Worm (Caenorhabditis elegans): ENCODE results near the gene gfl-1.

gfl-1 gene

DNA sequence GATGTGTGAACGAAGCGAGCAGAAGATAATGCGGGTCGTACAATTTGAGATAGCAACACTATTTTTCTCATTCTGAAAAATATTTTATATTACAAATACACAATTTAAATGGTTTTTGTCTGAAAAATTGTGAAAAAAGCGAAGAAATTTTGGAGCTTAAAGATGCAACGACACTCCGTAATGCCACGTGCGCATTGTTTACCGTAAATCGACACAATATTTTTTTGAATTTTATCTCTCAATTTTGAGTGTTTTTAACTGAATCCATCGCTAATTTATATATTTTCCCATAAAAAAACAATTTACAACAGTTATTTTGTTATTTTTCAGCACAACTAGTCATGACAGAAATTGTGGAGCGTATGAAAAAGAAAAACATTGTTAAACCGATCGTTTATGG lies at the start of gene gfl-1, which contains the start of gene M04B2.4:
Gene gfl-1 (plus strand): TSS at position 331 of the 400 bp plus-strand sequence.
Gene M04B2.4 (minus strand): TSS at position 72 of the 400 bp plus-strand sequence.
- TF ChIP-seq dpl-1 (GFP tag; optimal IDR thresholded peaks at IDR 0.05) (peak; percentile 56), snpc-4 (tag; optimal IDR thresholded peaks at IDR 0.05) (no peak), Y105C5A.15 (GFP tag; IDR thresholded peaks at IDR 0.05) (no peak), D1046.2 (GFP tag; IDR thresholded peaks at IDR 0.05) (no peak), lsy-2 (tag; optimal IDR thresholded peaks at IDR 0.05) (peak in 1 of 2 experiments; percentile 55), unc-39 (tag; optimal IDR thresholded peaks at IDR 0.05) (no peak), ceh-62 (tag; optimal IDR thresholded peaks at IDR 0.05) (no peak), lim-7 (GFP tag; IDR thresholded peaks at IDR 0.05) (no peak), F26F4.8 (GFP tag; conservative IDR thresholded peaks at IDR 0.05) (no peak), fos-1 (tag; optimal IDR thresholded peaks at IDR 0.05) (no peak), daf-19 (GFP tag; conservative IDR thresholded peaks at IDR 0.05) (no peak), dmd-9 (GFP tag; IDR thresholded peaks at IDR 0.05) (no peak), nhr-48 (tag; optimal IDR thresholded peaks at IDR 0.05) (no peak), spr-3 (GFP tag; optimal IDR thresholded peaks at IDR 0.05) (no peak), unc-130 (GFP tag; optimal IDR thresholded peaks at IDR 0.05) (no peak), lin-39 (tag; optimal IDR thresholded peaks at IDR 0.05) (no peak), daf-12 (tag; optimal IDR thresholded peaks at IDR 0.05) (no peak), R02D3.7 (tag; optimal IDR thresholded peaks at IDR 0.05) (peak; percentile 74), nhr-10 (tag; optimal IDR thresholded peaks at IDR 0.05) (no peak), pha-4 (GFP tag; IDR thresholded peaks at IDR 0.05) (no peak), pha-4 (tag; optimal IDR thresholded peaks at IDR 0.05) (no peak), lin-1 (GFP tag; IDR thresholded peaks at IDR 0.05) (no peak), ztf-7 (tag; optimal IDR thresholded peaks at IDR 0.05) (peak; percentile 28), hif-1 (tag; optimal IDR thresholded peaks at IDR 0.05) (no peak), lin-13 (GFP tag; optimal IDR thresholded peaks at IDR 0.05) (no peak), Y48G9A.11 (GFP tag; IDR thresholded peaks at IDR 0.05) (peak; percentile 89), T20F7.1 (GFP tag; optimal IDR thresholded peaks at IDR 0.05) (peak; percentile 96), tag-97 (GFP tag; IDR thresholded peaks at IDR 0.05) (no peak), duxl-1 (tag; optimal IDR thresholded peaks at IDR 0.05; ENCODE audit: poor library complexity) (no peak), hmg-1.1 (GFP tag; IDR thresholded peaks at IDR 0.05) (no peak)

- TF ChIP-seq unc-62 (GFP tag; optimal IDR thresholded peaks at IDR 0.05 in 1 of 2), result peak in 1 of 2 experiments; percentile 87
- TF ChIP-seq unc-62 (tag; optimal IDR thresholded peaks at IDR 0.05), result no peak
- no peak for TF ChIP-seq ceh-82 (tag; optimal IDR thresholded peaks at IDR 0.05)
Observed at ce11 chrIV:11472023-11472422, 49.1 kb upstream of the gfl-1 start.

DNA sequence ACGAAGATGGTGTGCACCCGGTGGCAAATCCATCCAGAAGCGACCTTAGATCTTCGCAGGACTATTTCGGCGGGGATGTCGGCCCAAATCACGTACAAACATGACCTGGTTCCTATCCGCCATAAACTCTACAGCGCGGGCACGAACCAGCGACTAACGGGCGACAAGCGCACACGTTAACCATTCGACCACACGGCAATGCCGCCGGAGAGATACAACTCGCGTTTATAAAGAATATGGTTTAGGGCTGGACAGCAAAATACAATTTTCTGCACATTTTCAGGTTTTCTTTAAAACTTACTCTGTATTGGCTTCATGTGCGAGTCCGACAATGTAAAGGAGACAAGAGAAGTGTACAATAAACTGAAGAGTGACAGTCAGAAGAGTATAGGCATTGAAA lies 47.0 kb upstream of the gfl-1 start:
- TF ChIP-seq tag-97 (GFP tag; IDR thresholded peaks at IDR 0.05), result 0 out of 2 replicates have a peak, but pooled peaks have one; percentile 72
- TF ChIP-seq dmd-9 (GFP tag; IDR thresholded peaks at IDR 0.05), result peak; percentile 89
- peak; percentile 87 for TF ChIP-seq unc-130 (GFP tag; optimal IDR thresholded peaks at IDR 0.05)
- peak; percentile 76 to 88; a peak in 3 of 4 replicates for TF ChIP-seq madf-5 (GFP tag; IDR thresholded peaks at IDR 0.05)
- TF ChIP-seq nhr-48 (tag; optimal IDR thresholded peaks at IDR 0.05), result peak; percentile 68
- TF ChIP-seq Y48G9A.11 (GFP tag; IDR thresholded peaks at IDR 0.05), result peak; percentile 88
- TF ChIP-seq rbr-2 (tag; optimal IDR thresholded peaks at IDR 0.05), result peak; percentile 77
- peak; percentile 92 for TF ChIP-seq daf-19 (GFP tag; conservative IDR thresholded peaks at IDR 0.05)
- TF ChIP-seq zfp-2 (tag; optimal IDR thresholded peaks at IDR 0.05), result no peak
- TF ChIP-seq fos-1 (tag; optimal IDR thresholded peaks at IDR 0.05), result no peak
- peak; percentile 90 for TF ChIP-seq T26A8.4 (GFP tag; IDR thresholded peaks at IDR 0.05)
- peak; percentile 87 for TF ChIP-seq ctbp-1 (GFP tag; IDR thresholded peaks at IDR 0.05)
- peak; percentile 85 for TF ChIP-seq F10B5.3 (tag; optimal IDR thresholded peaks at IDR 0.05)
- no peak for TF ChIP-seq ama-1 (optimal IDR thresholded peaks at IDR 0.05)
- peak; percentile 5 for TF ChIP-seq nhr-6 (tag; optimal IDR thresholded peaks at IDR 0.05)
- TF ChIP-seq nhr-10 (tag; optimal IDR thresholded peaks at IDR 0.05), result no peak
- peak; percentile 99 for TF ChIP-seq lim-7 (GFP tag; IDR thresholded peaks at IDR 0.05)
- TF ChIP-seq nhr-111 (GFP tag; optimal IDR thresholded peaks at IDR 0.05), result peak; percentile 95
- peak; percentile 91 for TF ChIP-seq mxl-2 (GFP tag; conservative IDR thresholded peaks at IDR 0.05)
- TF ChIP-seq sdz-12 (GFP tag; optimal IDR thresholded peaks at IDR 0.05), result peak; percentile 91
- TF ChIP-seq duxl-1 (tag; optimal IDR thresholded peaks at IDR 0.05; ENCODE audit: poor library complexity), result peak; percentile 86
- TF ChIP-seq unc-39 (tag; optimal IDR thresholded peaks at IDR 0.05), result no peak
- peak; percentile 71 for TF ChIP-seq ceh-44 (GFP tag; IDR thresholded peaks at IDR 0.05)
- peak; percentile 93 for TF ChIP-seq lin-1 (GFP tag; IDR thresholded peaks at IDR 0.05)
- no peak for TF ChIP-seq attf-4 (tag; optimal IDR thresholded peaks at IDR 0.05)
- peak; percentile 94 for TF ChIP-seq snpc-1.2 (GFP tag; IDR thresholded peaks at IDR 0.05)
- no peak for TF ChIP-seq zag-1 (tag; optimal IDR thresholded peaks at IDR 0.05)
- TF ChIP-seq nhr-42 (GFP tag; IDR thresholded peaks at IDR 0.05), result peak; percentile 81; the same call in 1 of the 2 replicates

Measured in whole organism, L4 larva.